Fruit fly (Drosophila melanogaster) whole organism, embryonic: ENCODE measurements around the gene mei-P26.

Experiments used
- BEAF-32 ChIP-seq: fragments of 200-800 bp; sonication (Bioruptor generic); optimal IDR thresholded peaks from 3 replicates; lab custom pipeline; 2017; ENCODE audit warnings: missing biosample characterization, missing genetic modification characterization, mild to moderate bottlenecking, moderate library complexity, missing genetic modification reagents
- BtbVII ChIP-seq: fragments of 200-800 bp; sonication (Bioruptor generic); optimal IDR thresholded peaks from 3 replicates; lab custom pipeline; 2017; ENCODE audit warnings: missing biosample characterization, mild to moderate bottlenecking, missing genetic modification characterization
- CG10321 ChIP-seq: fragments of 200-800 bp; sonication (Bioruptor generic); IDR thresholded peaks from 2 replicates; pipeline ENCODE4 v1.3.6; 2022; ENCODE audit warnings: missing biosample characterization, missing genetic modification characterization
- CG11456 ChIP-seq: fragments of 200-800 bp; sonication (Bioruptor generic); IDR thresholded peaks from 3 replicates; pipeline ENCODE4 v1.3.6; 2022; ENCODE audit warnings: missing biosample characterization, missing genetic modification characterization
- CG14710 ChIP-seq: fragments of 200-800 bp; sonication (Bioruptor generic); optimal IDR thresholded peaks from 3 replicates; lab custom pipeline; 2019; ENCODE audit warnings: missing biosample characterization, mild to moderate bottlenecking, missing genetic modification characterization, moderate library complexity
- CG14860 ChIP-seq: fragments of 200-800 bp; sonication (Bioruptor generic); IDR thresholded peaks from 3 replicates; pipeline ENCODE4 v1.3.6; 2022; ENCODE audit warnings: missing biosample characterization, missing genetic modification characterization; ENCODE audit not compliant: partially characterized antibody
- CG15073 ChIP-seq: fragments of 200-800 bp; sonication (Bioruptor generic); optimal IDR thresholded peaks from 2 replicates; lab custom pipeline; 2016; ENCODE audit warnings: missing biosample characterization, missing genetic modification characterization
- CG18476 ChIP-seq: fragments of 200-800 bp; sonication (Bioruptor generic); optimal IDR thresholded peaks from 2 replicates; lab custom pipeline; 2016; ENCODE audit warnings: missing biosample characterization, mild to moderate bottlenecking, missing genetic modification characterization
- CG18764 ChIP-seq: fragments of 200-800 bp; sonication (Bioruptor generic); optimal IDR thresholded peaks from 3 replicates; lab custom pipeline; 2016; ENCODE audit warnings: missing biosample characterization, missing genetic modification characterization
- CG30431 ChIP-seq: fragments of 200-800 bp; sonication (Bioruptor generic); optimal IDR thresholded peaks from 2 replicates; lab custom pipeline; 2017; ENCODE audit warnings: missing biosample characterization, missing genetic modification characterization
- CG3995 ChIP-seq: fragments of 200-800 bp; sonication (Bioruptor generic); optimal IDR thresholded peaks from 3 replicates; lab custom pipeline; 2016; ENCODE audit warnings: missing biosample characterization, missing genetic modification characterization
- CG4424 ChIP-seq: fragments of 200-800 bp; sonication (Bioruptor generic); optimal IDR thresholded peaks from 3 replicates; lab custom pipeline; 2016; ENCODE audit warnings: missing biosample characterization, missing genetic modification characterization
- CG6175 ChIP-seq: fragments of 200-800 bp; sonication (Bioruptor generic); IDR thresholded peaks from 3 replicates; pipeline ENCODE4 v1.3.6; 2022; ENCODE audit warnings: missing biosample characterization, missing genetic modification characterization
- CG6791 ChIP-seq: fragments of 200-800 bp; sonication (Bioruptor generic); IDR thresholded peaks from 3 replicates; pipeline ENCODE4 v1.3.6; 2022; ENCODE audit warnings: missing biosample characterization, missing genetic modification characterization; ENCODE audit not compliant: partially characterized antibody
- CG7372 ChIP-seq: fragments of 200-800 bp; sonication (Bioruptor generic); IDR thresholded peaks from 2 replicates; pipeline ENCODE4 v1.3.6; 2022; ENCODE audit warnings: missing biosample characterization, missing genetic modification characterization
- CG7786 ChIP-seq: fragments of 200-800 bp; sonication (Bioruptor generic); optimal IDR thresholded peaks from 2 replicates; lab custom pipeline; 2016; ENCODE audit warnings: missing biosample characterization, missing genetic modification characterization
- CG7928 ChIP-seq: fragments of 200-800 bp; sonication (Bioruptor generic); optimal IDR thresholded peaks from 2 replicates; lab custom pipeline; 2017; ENCODE audit warnings: missing biosample characterization, mild to moderate bottlenecking, missing genetic modification characterization
- CG8478 ChIP-seq: fragments of >200 bp; optimal IDR thresholded peaks from 2 replicates; lab custom pipeline; 2018
- CG8765 ChIP-seq: fragments of 200-800 bp; sonication (Bioruptor generic); IDR thresholded peaks from 2 replicates; pipeline ENCODE4 v1.3.6; 2022; ENCODE audit warnings: missing biosample characterization, missing genetic modification characterization
- CG9817 ChIP-seq: fragments of 200-800 bp; sonication (Bioruptor generic); optimal IDR thresholded peaks from 2 replicates; lab custom pipeline; 2018; ENCODE audit warnings: missing biosample characterization, mild to moderate bottlenecking, missing genetic modification characterization, moderate library complexity
- Chrac-16 ChIP-seq: fragments of 200-800 bp; sonication (Bioruptor generic); optimal IDR thresholded peaks from 3 replicates; lab custom pipeline; 2016; ENCODE audit warnings: missing biosample characterization, missing genetic modification characterization
- Dip2 ChIP-seq: fragments of 200-800 bp; sonication (Bioruptor generic); IDR thresholded peaks from 2 replicates; pipeline ENCODE4 v1.3.6; 2022; ENCODE audit warnings: missing biosample characterization, missing genetic modification characterization
- Doc2 ChIP-seq: fragments of 200-800 bp; sonication (Bioruptor generic); IDR thresholded peaks from 2 replicates; pipeline ENCODE4 v1.3.6; 2022; ENCODE audit warnings: missing biosample characterization, missing genetic modification characterization
- Fer2 ChIP-seq: fragments of 200-800 bp; sonication (Bioruptor generic); optimal IDR thresholded peaks from 2 replicates; lab custom pipeline; 2018; ENCODE audit warnings: missing biosample characterization, mild to moderate bottlenecking, missing genetic modification characterization, moderate library complexity
- Fer3 ChIP-seq: fragments of 200-800 bp; sonication (Bioruptor generic); optimal IDR thresholded peaks from 2 replicates; lab custom pipeline; 2018; ENCODE audit warnings: missing biosample characterization, mild to moderate bottlenecking, missing genetic modification characterization, moderate library complexity
- H15 ChIP-seq: fragments of 200-800 bp; sonication (Bioruptor generic); IDR thresholded peaks from 3 replicates; pipeline ENCODE4 v1.3.6; 2022; ENCODE audit warnings: missing biosample characterization, missing genetic modification characterization
- HmgZ ChIP-seq: fragments of 200-800 bp; sonication (Bioruptor generic); optimal IDR thresholded peaks from 2 replicates; lab custom pipeline; 2018; ENCODE audit warnings: missing biosample characterization, mild to moderate bottlenecking, missing genetic modification characterization
- Hmr ChIP-seq: fragments of 200-800 bp; sonication (Bioruptor generic); optimal IDR thresholded peaks from 3 replicates; lab custom pipeline; 2017; ENCODE audit warnings: mild to moderate bottlenecking, missing biosample characterization, missing genetic modification reagents, missing genetic modification characterization
- Jarid2 ChIP-seq: fragments of 200-800 bp; sonication (Bioruptor generic); optimal IDR thresholded peaks from 3 replicates; lab custom pipeline; 2017; ENCODE audit warnings: mild to moderate bottlenecking, missing biosample characterization, missing genetic modification reagents, missing genetic modification characterization
- MTF-1 ChIP-seq: fragments of 200-800 bp; sonication (Bioruptor generic); optimal IDR thresholded peaks from 2 replicates; lab custom pipeline; 2018; ENCODE audit warnings: missing biosample characterization, mild to moderate bottlenecking, missing genetic modification characterization, borderline replicate concordance
- Nf-YA ChIP-seq: fragments of 200-800 bp; sonication (Bioruptor generic); IDR thresholded peaks from 2 replicates; pipeline ENCODE4 v1.3.6; 2022; ENCODE audit warnings: missing biosample characterization, missing genetic modification characterization
- Sin3A ChIP-seq: fragments of >200 bp; optimal IDR thresholded peaks from 2 replicates; lab custom pipeline; 2018
- Ssrp ChIP-seq: fragments of 200-800 bp; sonication (Bioruptor generic); optimal IDR thresholded peaks from 2 replicates; lab custom pipeline; 2018; ENCODE audit warnings: missing biosample characterization, mild to moderate bottlenecking, missing genetic modification characterization, moderate library complexity
- Taf1 ChIP-seq: fragments of 200-800 bp; sonication (Bioruptor generic); IDR thresholded peaks from 2 replicates; pipeline ENCODE4 v1.3.6; 2022; ENCODE audit warnings: missing biosample characterization, missing genetic modification characterization
- Trl ChIP-seq, 3 experiments: fragments of >200 bp in 2 of 3; fragments of 200-800 bp in 1 of 3; sonication (Bioruptor generic) in 1 of 3; optimal IDR thresholded peaks; 2 replicates in 1 of 3; 3 replicates in 2 of 3; lab custom pipeline; 2016 to 2017; ENCODE audit warnings: missing biosample characterization in 1 of 3, missing genetic modification characterization in 1 of 3
- Xbp1 ChIP-seq: fragments of 200-800 bp; sonication (Bioruptor generic); optimal IDR thresholded peaks from 3 replicates; lab custom pipeline; 2016; ENCODE audit warnings: missing biosample characterization, mild to moderate bottlenecking, missing genetic modification characterization
- bcd ChIP-seq: fragments of 200-800 bp; sonication (Bioruptor generic); optimal IDR thresholded peaks from 2 replicates; lab custom pipeline; 2017; ENCODE audit warnings: missing biosample characterization, mild to moderate bottlenecking, missing genetic modification characterization
- dati ChIP-seq: fragments of 200-800 bp; sonication (Bioruptor generic); IDR thresholded peaks from 2 replicates; pipeline ENCODE4 v1.3.6; 2022; ENCODE audit warnings: missing biosample characterization, missing genetic modification characterization
- dm ChIP-seq: fragments of 200-800 bp; sonication (Bioruptor generic); optimal IDR thresholded peaks from 3 replicates; lab custom pipeline; 2016; ENCODE audit warnings: missing biosample characterization, missing genetic modification characterization
- dysf ChIP-seq: fragments of 200-800 bp; sonication (Bioruptor generic); IDR thresholded peaks from 3 replicates; pipeline ENCODE4 v1.3.6; 2022; ENCODE audit warnings: missing biosample characterization, missing genetic modification characterization
- hb ChIP-seq: fragments of 200-800 bp; sonication (Bioruptor generic); IDR thresholded peaks from 3 replicates; pipeline ENCODE4 v1.3.6; 2022; ENCODE audit warnings: missing biosample characterization, missing genetic modification characterization; ENCODE audit not compliant: partially characterized antibody
- hbn ChIP-seq: fragments of 200-800 bp; sonication (Bioruptor generic); IDR thresholded peaks from 2 replicates; pipeline ENCODE4 v1.3.6; 2022; ENCODE audit warnings: missing biosample characterization, missing genetic modification characterization; ENCODE audit not compliant: partially characterized antibody
- insv ChIP-seq, 2 experiments: fragments of 200-800 bp; sonication (Bioruptor generic); optimal IDR thresholded peaks; 3 replicates each; lab custom pipeline; 2016 to 2018; ENCODE audit warnings: missing biosample characterization in 2 of 2, missing genetic modification characterization in 2 of 2
- pita ChIP-seq: fragments of 200-800 bp; sonication (Bioruptor generic); optimal IDR thresholded peaks from 2 replicates; lab custom pipeline; 2017; ENCODE audit warnings: missing biosample characterization, mild to moderate bottlenecking, missing genetic modification characterization
- pzg ChIP-seq: fragments of 200-800 bp; sonication (Bioruptor generic); optimal IDR thresholded peaks from 3 replicates; lab custom pipeline; 2018; ENCODE audit warnings: missing biosample characterization, mild to moderate bottlenecking, missing genetic modification characterization, moderate library complexity
- schlank ChIP-seq: fragments of 200-800 bp; sonication (Bioruptor generic); optimal IDR thresholded peaks from 2 replicates; lab custom pipeline; 2018; ENCODE audit warnings: missing biosample characterization, mild to moderate bottlenecking, missing genetic modification characterization
- sens ChIP-seq: fragments of 200-800 bp; sonication (Bioruptor generic); peaks from one replicate; lab custom pipeline; 2016; ENCODE audit warnings: missing biosample characterization, missing genetic modification characterization
- sisA ChIP-seq: fragments of 200-800 bp; sonication (Bioruptor generic); IDR thresholded peaks from 2 replicates; pipeline ENCODE4 v1.3.6; 2022; ENCODE audit warnings: missing biosample characterization, missing genetic modification characterization
- sqz ChIP-seq: fragments of 200-800 bp; sonication (Bioruptor generic); optimal IDR thresholded peaks from 3 replicates; lab custom pipeline; 2018; ENCODE audit warnings: missing biosample characterization, mild to moderate bottlenecking, missing genetic modification characterization
- ttk ChIP-seq: fragments of 200-800 bp; sonication (Bioruptor generic); IDR thresholded peaks from 2 replicates; pipeline ENCODE4 v2.1.2; 2022; ENCODE audit warnings: missing biosample characterization, missing genetic modification characterization
- zf30C ChIP-seq: fragments of 200-800 bp; sonication (Bioruptor generic); optimal IDR thresholded peaks from 3 replicates; lab custom pipeline; 2018; ENCODE audit warnings: missing biosample characterization, mild to moderate bottlenecking, missing genetic modification characterization

The mei-P26 gene

dm6 chrX:9155715-9156387 lies 7.2 kb upstream of the mei-P26 start (continued):
- TF ChIP-seq sens (GFP tag; lab: Kevin White, UChicago) (peak; percentile 48), sqz (GFP tag; lab: Kevin White, UChicago) (peak; percentile 59), MTF-1 (GFP tag; lab: Kevin White, UChicago) (no peak), CG30431 (no peak), BtbVII (GFP tag; lab: Kevin White, UChicago) (no peak), CG9817 (tag; lab: Kevin White, UChicago) (no peak), CG7786 (no peak), CG7928 (no peak), CG10321 (GFP tag; lab: Robert Waterston, UW) (peak; percentile 94), CG3995 (no peak), CG14860 (GFP tag; lab: Robert Waterston, UW) (no peak), bcd (no peak), CG8478 (peak; percentile 65), Fer3 (tag; lab: Kevin White, UChicago) (no peak), CG4424 (GFP tag; lab: Kevin White, UChicago) (no peak), hb (GFP tag; lab: Robert Waterston, UW) (no peak), Hmr (GFP tag; lab: Kevin White, UChicago) (no peak), sisA (GFP tag; lab: Robert Waterston, UW) (no peak), Ssrp (no peak), Chrac-16 (GFP tag; lab: Kevin White, UChicago) (no peak), Jarid2 (GFP tag; lab: Kevin White, UChicago) (no peak), CG14710 (tag; lab: Kevin White, UChicago) (no peak), hbn (GFP tag; lab: Robert Waterston, UW) (no peak), schlank (tag; lab: Kevin White, UChicago) (no peak), CG11456 (no peak), Dip2 (GFP tag; lab: Robert Waterston, UW) (no peak)

dm6 chrX:9156388-9156823 lies 6.6 kb upstream of the mei-P26 start, which contains the start of gene His3.3B:
Gene His3.3B (minus strand): TSS chrX:9156669.
- no peak for TF ChIP-seq CG6175
- no peak for TF ChIP-seq Doc2 (GFP tag; lab: Robert Waterston, UW)
- TF ChIP-seq CG18764 (GFP tag; lab: Kevin White, UChicago) = no peak
- peak; percentile 22 for TF ChIP-seq HmgZ (tag; lab: Kevin White, UChicago)
- TF ChIP-seq insv (GFP tag; optimal IDR thresholded peaks at IDR 0.05; lab: Kevin White, UChicago) = peak in 1 of 2 experiments; percentile 34
- no peak for TF ChIP-seq H15
- TF ChIP-seq dm = no peak
- no peak for TF ChIP-seq Sin3A (lab: Kevin White, UChicago)
- TF ChIP-seq Xbp1 (GFP tag; lab: Kevin White, UChicago) = peak; percentile 7
- TF ChIP-seq sqz (GFP tag; lab: Kevin White, UChicago) = peak; percentile 62
- TF ChIP-seq zf30C = peak; percentile 13
- no peak for TF ChIP-seq ttk (GFP tag; lab: Robert Waterston, UW)
- no peak for TF ChIP-seq Nf-YA (GFP tag; lab: Robert Waterston, UW)
- TF ChIP-seq CG7372 (GFP tag; lab: Robert Waterston, UW) = no peak
- TF ChIP-seq BEAF-32 (GFP tag; lab: Kevin White, UChicago) = peak; percentile 60
- TF ChIP-seq CG18476 (GFP tag; lab: Kevin White, UChicago) = no peak
- no peak for TF ChIP-seq Trl (optimal IDR thresholded peaks at IDR 0.05; lab: Kevin White, UChicago)
- peak; percentile 5 for TF ChIP-seq Trl (GFP tag; optimal IDR thresholded peaks at IDR 0.05; lab: Kevin White, UChicago)
- no peak for TF ChIP-seq CG15073 (GFP tag; lab: Kevin White, UChicago)
- 0 out of 3 replicates have a peak, but pooled peaks have one; percentile 39 for TF ChIP-seq CG6791 (GFP tag; lab: Robert Waterston, UW)
- TF ChIP-seq CG3995 = peak; percentile 4
- peak; percentile 74 for TF ChIP-seq pzg
- no peak for TF ChIP-seq Taf1 (GFP tag; lab: Robert Waterston, UW)
- no peak for TF ChIP-seq CG8765 (GFP tag; lab: Robert Waterston, UW)
- no peak for TF ChIP-seq dati (GFP tag; lab: Robert Waterston, UW)
- no peak for TF ChIP-seq dysf (GFP tag; lab: Robert Waterston, UW)
- no peak for TF ChIP-seq Fer2 (tag; lab: Kevin White, UChicago)
- TF ChIP-seq pita (GFP tag; lab: Kevin White, UChicago) = peak; percentile 50
